Fruit fly (Drosophila melanogaster): ENCODE results near the gene ft.

- TF ChIP-seq CTCF (optimal IDR thresholded peaks at IDR 0.05) = no peak
- TF ChIP-seq CG8478 (optimal IDR thresholded peaks at IDR 0.05) = no peak
Measured at dm6 chr2L:4221354-4222001, at the start of gene ft.

Measured in S2 (cell line).